Fruit fly (Drosophila melanogaster): Measurements from ENCODE around the gene TwdlZ.

TwdlZ gene

dm6 chrX:16689966-16690365 lies 48.0 kb upstream of the TwdlZ start (continued):
- TF ChIP-seq CG3032 (tag; optimal IDR thresholded peaks at IDR 0.05) (peak; percentile 5), fd59A (GFP tag; optimal IDR thresholded peaks at IDR 0.05) (no peak), CG6276 (GFP tag; optimal IDR thresholded peaks at IDR 0.05) (no peak), vri (GFP tag; optimal IDR thresholded peaks at IDR 0.05) (no peak), pdm3 (GFP tag; optimal IDR thresholded peaks at IDR 0.05) (no peak), OdsH (GFP tag; optimal IDR thresholded peaks at IDR 0.05) (no peak), CG6854 (GFP tag; optimal IDR thresholded peaks at IDR 0.05) (no peak), CG7368 (GFP tag; optimal IDR thresholded peaks at IDR 0.05) (no peak), Hr4 (GFP tag; optimal IDR thresholded peaks at IDR 0.05) (no peak)

DNA sequence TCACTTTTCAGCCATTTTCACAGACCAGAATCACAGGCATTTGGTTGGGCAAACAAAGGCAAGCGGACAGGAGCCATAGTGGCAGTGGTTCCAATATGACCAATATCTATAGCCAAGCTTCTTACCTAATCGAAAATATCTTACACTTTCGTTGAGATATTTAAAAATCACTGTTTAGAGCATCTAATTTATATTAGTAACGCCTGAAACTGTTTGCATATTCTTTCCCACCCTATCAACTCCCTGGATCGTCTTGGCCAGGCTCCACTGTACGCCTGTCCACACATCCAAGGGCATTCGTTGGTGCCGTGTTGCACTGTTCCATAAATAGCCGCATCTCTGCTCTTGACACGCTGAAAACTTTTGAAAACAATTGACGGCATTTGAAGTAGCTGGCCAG lies 47.5 kb upstream of the TwdlZ start:
- TF ChIP-seq CG32006 (GFP tag; optimal IDR thresholded peaks at IDR 0.05) (peak; percentile 17), CG15336 (GFP tag; IDR thresholded peaks at IDR 0.05) (peak; percentile 48; the same call in 1 of the 2 replicates), fd59A (GFP tag; optimal IDR thresholded peaks at IDR 0.05) (peak; percentile 6), CG10669 (GFP tag; optimal IDR thresholded peaks at IDR 0.05) (no peak), achi (GFP tag; optimal IDR thresholded peaks at IDR 0.05) (peak; percentile 44), pdm3 (GFP tag; optimal IDR thresholded peaks at IDR 0.05) (peak; percentile 43), Hr38 (GFP tag; optimal IDR thresholded peaks at IDR 0.05) (no peak), Ets96B (tag; optimal IDR thresholded peaks at IDR 0.05) (peak; percentile 39), svp (GFP tag) (no peak), OdsH (GFP tag; optimal IDR thresholded peaks at IDR 0.05) (peak; percentile 15), vri (GFP tag; optimal IDR thresholded peaks at IDR 0.05) (no peak), CG31627 (GFP tag; optimal IDR thresholded peaks at IDR 0.05) (no peak), Lpt (GFP tag; optimal IDR thresholded peaks at IDR 0.05) (peak; percentile 17), CG6163 (GFP tag; IDR thresholded peaks at IDR 0.05) (peak; percentile 49; the same call in 1 of the 3 replicates), Sox102F (GFP tag; optimal IDR thresholded peaks at IDR 0.05) (no peak), CG3032 (tag; optimal IDR thresholded peaks at IDR 0.05) (no peak), CG4318 (GFP tag; optimal IDR thresholded peaks at IDR 0.05) (no peak), CG10631 (GFP tag; optimal IDR thresholded peaks at IDR 0.05) (peak; percentile 36), esn (GFP tag; optimal IDR thresholded peaks at IDR 0.05) (no peak), topi (GFP tag; optimal IDR thresholded peaks at IDR 0.05) (no peak), CG7368 (GFP tag; optimal IDR thresholded peaks at IDR 0.05) (no peak), Eip78C (GFP tag) (peak; percentile 72), eg (GFP tag; IDR thresholded peaks at IDR 0.05) (no peak), CG16779 (tag; optimal IDR thresholded peaks at IDR 0.05) (no peak), CG6808 (GFP tag; optimal IDR thresholded peaks at IDR 0.05) (peak; percentile 13), CG6854 (GFP tag; optimal IDR thresholded peaks at IDR 0.05) (no peak), dac (GFP tag; optimal IDR thresholded peaks at IDR 0.05) (no peak), Hr4 (GFP tag; optimal IDR thresholded peaks at IDR 0.05) (peak; percentile 24), Sox14 (GFP tag; optimal IDR thresholded peaks at IDR 0.05) (peak; percentile 33), Gug (GFP tag; IDR thresholded peaks at IDR 0.05) (peak; percentile 16; the same call in 1 of the 2 replicates), Met (GFP tag; optimal IDR thresholded peaks at IDR 0.05) (no peak), acj6 (GFP tag; optimal IDR thresholded peaks at IDR 0.05) (peak; percentile 21), Eip75B (GFP tag; optimal IDR thresholded peaks at IDR 0.05) (peak; percentile 25), CG3919 (GFP tag; optimal IDR thresholded peaks at IDR 0.05) (peak; percentile 47)

DNA sequence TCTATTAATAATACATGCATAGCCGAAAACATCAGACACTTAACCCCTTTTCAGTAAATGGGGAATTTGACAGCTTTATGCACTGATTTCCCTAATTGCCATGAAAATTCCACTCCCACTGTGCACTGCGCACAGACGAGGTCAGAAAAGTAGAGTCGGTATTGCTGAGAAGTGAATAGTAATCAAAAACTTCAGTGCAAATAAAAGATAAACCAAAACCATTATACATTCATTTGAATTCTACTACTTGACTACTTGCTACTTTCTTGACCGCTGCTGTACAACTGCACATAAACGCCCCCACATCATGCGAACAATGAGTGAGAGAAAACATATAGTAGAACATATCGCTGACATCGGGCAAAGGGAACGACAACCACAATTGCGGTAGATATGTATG lies 46.5 kb upstream of the TwdlZ start:
- TF ChIP-seq Sox15 (GFP tag; optimal IDR thresholded peaks at IDR 0.05): peak; percentile 59
- TF ChIP-seq CG11902 (GFP tag; optimal IDR thresholded peaks at IDR 0.05): peak; percentile 51
- TF ChIP-seq CG32006 (GFP tag; optimal IDR thresholded peaks at IDR 0.05): peak; percentile 84
- peak; percentile 80 for TF ChIP-seq Sox14 (GFP tag; optimal IDR thresholded peaks at IDR 0.05)
- TF ChIP-seq Met (GFP tag; optimal IDR thresholded peaks at IDR 0.05): peak; percentile 58
- TF ChIP-seq fd59A (GFP tag; optimal IDR thresholded peaks at IDR 0.05): peak; percentile 57
- peak; percentile 50 for TF ChIP-seq dsx (GFP tag; optimal IDR thresholded peaks at IDR 0.05; ENCODE audit: poor library complexity, severe bottlenecking)
- TF ChIP-seq Sox102F (GFP tag; optimal IDR thresholded peaks at IDR 0.05): peak; percentile 51
- peak; percentile 73 for TF ChIP-seq topi (GFP tag; optimal IDR thresholded peaks at IDR 0.05)
- peak; percentile 76 for TF ChIP-seq net (GFP tag; optimal IDR thresholded peaks at IDR 0.05)
- peak; percentile 41 for TF ChIP-seq CG11762 (GFP tag; optimal IDR thresholded peaks at IDR 0.05; ENCODE audit: insufficient read depth)
- TF ChIP-seq CG8119 (GFP tag; IDR thresholded peaks at IDR 0.05): peak; percentile 85
- TF ChIP-seq CG1621 (tag; optimal IDR thresholded peaks at IDR 0.05): peak; percentile 61
- TF ChIP-seq CG3032 (tag; optimal IDR thresholded peaks at IDR 0.05): peak; percentile 55
- no peak for TF ChIP-seq fkh (GFP tag; optimal IDR thresholded peaks at IDR 0.05)
- TF ChIP-seq achi (GFP tag; optimal IDR thresholded peaks at IDR 0.05): peak; percentile 75
- peak; percentile 79 for TF ChIP-seq CG6276 (GFP tag; optimal IDR thresholded peaks at IDR 0.05)
- TF ChIP-seq CG8319 (GFP tag; optimal IDR thresholded peaks at IDR 0.05): peak; percentile 39
- TF ChIP-seq eg (GFP tag; IDR thresholded peaks at IDR 0.05): peak; percentile 94
- TF ChIP-seq Eip93F (GFP tag; optimal IDR thresholded peaks at IDR 0.05): no peak
- TF ChIP-seq vri (GFP tag; optimal IDR thresholded peaks at IDR 0.05): peak; percentile 34
- no peak for TF ChIP-seq fd85E (GFP tag; optimal IDR thresholded peaks at IDR 0.05)
- peak; percentile 79 for TF ChIP-seq pdm3 (GFP tag; optimal IDR thresholded peaks at IDR 0.05)
- TF ChIP-seq CG8632 (GFP tag; optimal IDR thresholded peaks at IDR 0.05): peak; percentile 55
- peak; percentile 65 for TF ChIP-seq esn (GFP tag; optimal IDR thresholded peaks at IDR 0.05)
- peak; percentile 87 for TF ChIP-seq CG6163 (GFP tag; IDR thresholded peaks at IDR 0.05)
